Fruit fly (Drosophila melanogaster): ENCODE measurements around the gene CG17192.

CG17192 gene

DNA sequence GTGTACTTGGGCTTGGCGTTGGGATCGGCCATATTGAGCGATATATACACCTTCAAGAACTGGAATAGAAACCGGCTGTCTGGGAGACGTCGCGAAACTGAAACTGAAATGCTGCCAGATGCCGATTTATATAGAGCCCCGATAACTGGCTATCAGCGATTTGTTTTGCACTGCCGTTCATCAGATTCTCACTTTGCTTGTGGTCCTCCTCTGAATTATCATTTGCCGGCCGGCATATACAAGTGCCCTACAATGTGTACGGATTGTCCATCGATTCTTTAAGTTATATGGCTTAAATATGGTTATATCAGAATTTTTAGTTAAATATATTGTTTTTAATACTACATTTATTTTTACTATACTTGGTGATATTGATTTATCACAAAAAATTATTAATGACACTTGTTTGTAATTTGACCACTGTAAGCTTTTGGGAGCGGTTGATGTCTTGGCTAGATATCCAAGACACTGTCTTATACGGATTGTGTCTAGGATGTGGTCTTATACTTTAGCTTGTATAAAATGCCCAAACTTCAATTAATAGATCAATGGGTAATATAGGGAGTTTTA, 29.6 kb downstream of the CG17192 start, which contains the start of gene CG31075:
Gene CG31075 (minus strand): TSS at position 106 of the 570 bp plus-strand sequence.
- TF ChIP-seq Pif1A (GFP tag; optimal IDR thresholded peaks at IDR 0.05) (peak; percentile 93), CG12605 (GFP tag; IDR thresholded peaks at IDR 0.05) (peak; percentile 98), CG8159 (tag; optimal IDR thresholded peaks at IDR 0.05) (peak; percentile 94), fd96Ca (GFP tag; IDR thresholded peaks at IDR 0.05) (peak; percentile 88), CG17806 (tag; optimal IDR thresholded peaks at IDR 0.05) (peak; percentile 95), rn (GFP tag; IDR thresholded peaks at IDR 0.05) (peak; percentile 77), gl (tag; optimal IDR thresholded peaks at IDR 0.05) (peak; percentile 73), Pif1B (GFP tag; optimal IDR thresholded peaks at IDR 0.05) (peak; percentile 90), CG8301 (tag; optimal IDR thresholded peaks at IDR 0.05) (peak; percentile 88), CG15710 (tag; optimal IDR thresholded peaks at IDR 0.05) (peak; percentile 85), CG9948 (tag; optimal IDR thresholded peaks at IDR 0.05) (peak; percentile 87), CG10348 (GFP tag; IDR thresholded peaks at IDR 0.05) (peak; percentile 73), CG4496 (GFP tag; IDR thresholded peaks at IDR 0.05) (peak; percentile 98), CG32121 (GFP tag; IDR thresholded peaks at IDR 0.05) (peak; percentile 91), CG13204 (GFP tag; optimal IDR thresholded peaks at IDR 0.05) (no peak), D1 (tag; optimal IDR thresholded peaks at IDR 0.05) (peak; percentile 84), EcR (GFP tag; optimal IDR thresholded peaks at IDR 0.05) (peak; percentile 60), Snoo (tag; optimal IDR thresholded peaks at IDR 0.05) (peak; percentile 82), Ets98B (GFP tag; IDR thresholded peaks at IDR 0.05) (peak; percentile 93), CG34367 (tag; optimal IDR thresholded peaks at IDR 0.05) (peak; percentile 68), CG14655 (GFP tag; optimal IDR thresholded peaks at IDR 0.05) (peak; percentile 86)

DNA sequence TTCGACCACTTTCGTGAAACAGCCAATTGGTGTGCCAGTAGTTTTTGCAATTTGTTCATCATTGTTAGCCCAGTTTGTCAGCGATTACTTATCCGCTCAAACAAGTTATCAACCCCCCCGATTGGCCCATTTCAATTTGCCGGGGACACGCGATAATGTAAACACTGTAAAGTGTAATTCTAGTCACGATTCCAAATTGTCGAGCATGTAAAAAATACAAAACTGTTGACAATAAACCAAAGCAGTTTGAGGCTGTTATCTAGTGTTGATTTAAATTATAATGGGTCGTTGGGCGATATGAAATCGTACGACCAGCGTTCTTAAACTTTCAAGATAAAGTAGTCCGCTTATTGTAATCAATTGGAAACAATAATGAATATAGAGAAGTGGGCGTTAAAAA, 30.6 kb downstream of the CG17192 start:
- TF ChIP-seq Snoo (tag; optimal IDR thresholded peaks at IDR 0.05), result no peak
- TF ChIP-seq Pif1B (GFP tag; optimal IDR thresholded peaks at IDR 0.05), result no peak
- no peak for TF ChIP-seq CG34367 (tag; optimal IDR thresholded peaks at IDR 0.05)
- no peak for TF ChIP-seq CG10348 (GFP tag; IDR thresholded peaks at IDR 0.05)

DNA sequence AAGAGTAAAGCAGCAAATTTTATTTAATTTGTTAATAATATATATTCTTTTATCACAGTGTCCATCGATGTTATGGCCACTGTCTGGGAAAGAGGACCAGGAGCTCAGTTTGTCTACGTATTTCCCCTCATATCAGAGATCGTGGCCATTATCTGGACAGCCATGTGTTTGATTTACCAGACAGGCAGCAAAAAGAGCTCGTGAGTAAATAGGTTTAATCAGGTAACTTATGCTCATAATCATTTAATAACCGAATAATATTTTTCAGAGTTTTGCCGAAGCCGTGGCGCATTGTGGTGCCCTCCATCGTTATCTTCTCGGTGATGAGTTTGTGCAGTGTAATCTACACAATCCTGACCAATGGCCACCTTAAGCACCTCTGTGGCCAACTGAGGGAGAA, 33.6 kb downstream of the CG17192 start:
- no peak for TF ChIP-seq CG13204 (GFP tag; optimal IDR thresholded peaks at IDR 0.05)
- no peak for TF ChIP-seq Pif1A (GFP tag; optimal IDR thresholded peaks at IDR 0.05)
- no peak for TF ChIP-seq CG17806 (tag; optimal IDR thresholded peaks at IDR 0.05)
- no peak for TF ChIP-seq Pif1B (GFP tag; optimal IDR thresholded peaks at IDR 0.05)
- TF ChIP-seq EcR (GFP tag; optimal IDR thresholded peaks at IDR 0.05), result no peak
- TF ChIP-seq CG34367 (tag; optimal IDR thresholded peaks at IDR 0.05), result no peak
- TF ChIP-seq rn (GFP tag; IDR thresholded peaks at IDR 0.05), result no peak
- no peak for TF ChIP-seq CG15710 (tag; optimal IDR thresholded peaks at IDR 0.05)

DNA sequence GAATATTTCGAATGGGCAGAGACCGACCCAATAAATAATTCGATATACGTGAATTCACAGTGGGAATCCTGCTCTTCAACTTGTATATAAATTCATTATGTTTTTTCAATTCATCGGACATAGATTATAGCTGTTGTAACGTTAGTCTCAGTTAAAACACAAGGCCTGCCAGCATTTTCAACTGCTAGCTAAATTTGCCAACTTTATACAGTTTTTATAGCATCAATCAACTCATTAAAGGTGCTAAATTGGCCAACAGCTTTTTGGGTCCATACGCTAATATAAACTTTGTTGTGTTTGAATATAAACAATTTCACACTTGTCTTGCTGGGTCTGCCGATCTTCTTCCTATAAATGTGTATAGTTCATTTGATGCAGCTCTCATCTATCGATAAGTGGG, 36.0 kb downstream of the CG17192 start:
- TF ChIP-seq CG17806 (tag; optimal IDR thresholded peaks at IDR 0.05), result no peak
- TF ChIP-seq CG12605 (GFP tag; IDR thresholded peaks at IDR 0.05), result no peak
- no peak for TF ChIP-seq CG14655 (GFP tag; optimal IDR thresholded peaks at IDR 0.05)
- no peak for TF ChIP-seq Ets98B (GFP tag; IDR thresholded peaks at IDR 0.05)
- TF ChIP-seq CG8159 (tag; optimal IDR thresholded peaks at IDR 0.05), result no peak
- no peak for TF ChIP-seq CG34367 (tag; optimal IDR thresholded peaks at IDR 0.05)
- no peak for TF ChIP-seq CG13204 (GFP tag; optimal IDR thresholded peaks at IDR 0.05)
- no peak for TF ChIP-seq rn (GFP tag; IDR thresholded peaks at IDR 0.05)
- no peak for TF ChIP-seq Snoo (tag; optimal IDR thresholded peaks at IDR 0.05)
- no peak for TF ChIP-seq CG9948 (tag; optimal IDR thresholded peaks at IDR 0.05)
- TF ChIP-seq EcR (GFP tag; optimal IDR thresholded peaks at IDR 0.05), result no peak
- TF ChIP-seq fd96Ca (GFP tag; IDR thresholded peaks at IDR 0.05), result no peak

DNA sequence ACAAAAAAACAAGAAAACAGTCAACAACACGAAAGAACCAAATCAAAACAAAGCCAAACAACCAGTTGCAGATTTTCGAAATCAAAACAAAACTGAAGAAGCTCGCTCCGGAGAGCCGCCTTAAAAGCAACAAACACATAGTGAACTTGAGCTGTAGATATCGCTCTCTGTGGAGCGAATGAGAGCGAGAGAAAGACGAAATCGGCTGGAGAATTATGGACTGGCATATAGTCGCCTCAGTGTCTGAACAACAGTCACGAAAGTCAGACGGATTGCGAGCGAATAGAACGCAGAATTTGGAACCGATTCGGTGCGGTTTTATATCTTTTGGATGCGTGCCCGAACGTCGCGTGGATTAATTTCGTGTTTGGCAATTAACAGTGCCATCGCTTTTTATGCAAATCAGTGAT, 37.8 kb downstream of the CG17192 start:
- TF ChIP-seq CG10348 (GFP tag; IDR thresholded peaks at IDR 0.05) (no peak), D1 (tag; optimal IDR thresholded peaks at IDR 0.05) (no peak), CG17806 (tag; optimal IDR thresholded peaks at IDR 0.05) (no peak), EcR (GFP tag; optimal IDR thresholded peaks at IDR 0.05) (peak; percentile 65), CG34367 (tag; optimal IDR thresholded peaks at IDR 0.05) (no peak), gl (tag; optimal IDR thresholded peaks at IDR 0.05) (no peak), CG12605 (GFP tag; IDR thresholded peaks at IDR 0.05) (peak; percentile 59), CG4496 (GFP tag; IDR thresholded peaks at IDR 0.05) (no peak), Snoo (tag; optimal IDR thresholded peaks at IDR 0.05) (no peak), CG13204 (GFP tag; optimal IDR thresholded peaks at IDR 0.05) (no peak), Pif1A (GFP tag; optimal IDR thresholded peaks at IDR 0.05) (no peak), CG32121 (GFP tag; IDR thresholded peaks at IDR 0.05) (0 out of 2 replicates have a peak, but pooled peaks have one; percentile 17), Ets98B (GFP tag; IDR thresholded peaks at IDR 0.05) (peak; percentile 30; the same call in 1 of the 2 replicates), CG14655 (GFP tag; optimal IDR thresholded peaks at IDR 0.05) (no peak)

DNA sequence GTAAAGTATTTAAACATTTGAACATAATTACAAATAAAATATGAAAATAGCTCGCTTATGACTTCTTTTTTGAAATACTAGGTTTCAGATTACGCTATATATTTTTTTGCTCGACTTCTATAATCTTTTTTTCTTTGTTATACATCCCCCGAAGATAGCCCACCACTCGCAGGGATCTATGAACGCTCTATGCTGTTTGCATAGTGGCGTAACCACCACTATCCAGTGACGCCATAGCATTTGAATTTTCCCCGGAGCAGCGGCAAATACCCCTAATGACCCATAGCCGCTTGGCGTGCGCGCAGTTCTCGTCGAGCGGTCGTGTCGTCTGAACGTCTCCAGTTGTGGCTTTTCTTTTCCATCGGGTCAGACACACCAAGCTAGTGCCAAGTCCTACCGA, 39.8 kb downstream of the CG17192 start, which contains the start of the genes CG14253 and CG46313:
Gene CG14253 (plus strand): TSS at position 301 of the 400 bp plus-strand sequence.
Gene CG46313 (plus strand): TSS at position 301 of the 400 bp plus-strand sequence.
- TF ChIP-seq CG32121 (GFP tag; IDR thresholded peaks at IDR 0.05), result no peak
- TF ChIP-seq CG14655 (GFP tag; optimal IDR thresholded peaks at IDR 0.05), result no peak
- no peak for TF ChIP-seq EcR (GFP tag; optimal IDR thresholded peaks at IDR 0.05)
- no peak for TF ChIP-seq CG17806 (tag; optimal IDR thresholded peaks at IDR 0.05)
- no peak for TF ChIP-seq rn (GFP tag; IDR thresholded peaks at IDR 0.05)
- TF ChIP-seq fd96Ca (GFP tag; IDR thresholded peaks at IDR 0.05), result no peak
- no peak for TF ChIP-seq Snoo (tag; optimal IDR thresholded peaks at IDR 0.05)
- no peak for TF ChIP-seq CG4496 (GFP tag; IDR thresholded peaks at IDR 0.05)
- TF ChIP-seq Pif1B (GFP tag; optimal IDR thresholded peaks at IDR 0.05), result no peak
- no peak for TF ChIP-seq CG9948 (tag; optimal IDR thresholded peaks at IDR 0.05)
- no peak for TF ChIP-seq CG8301 (tag; optimal IDR thresholded peaks at IDR 0.05)
- no peak for TF ChIP-seq CG10348 (GFP tag; IDR thresholded peaks at IDR 0.05)
- TF ChIP-seq CG8159 (tag; optimal IDR thresholded peaks at IDR 0.05), result no peak
- TF ChIP-seq Pif1A (GFP tag; optimal IDR thresholded peaks at IDR 0.05), result no peak
- TF ChIP-seq CG34367 (tag; optimal IDR thresholded peaks at IDR 0.05), result no peak
- TF ChIP-seq CG13204 (GFP tag; optimal IDR thresholded peaks at IDR 0.05), result no peak

Measured in whole organism, pupa.